Fruit fly (Drosophila melanogaster): ENCODE data around the gene CG43630.

dm6 chr3R:12700454-12700853 lies 24.4 kb upstream of the CG43630 start:
- TF ChIP-seq ttk (optimal IDR thresholded peaks at IDR 0.05) (no peak), insv (optimal IDR thresholded peaks at IDR 0.05) (no peak), h (optimal IDR thresholded peaks at IDR 0.05) (no peak), Myc (optimal IDR thresholded peaks at IDR 0.05) (no peak)
